Worm (Caenorhabditis elegans): ENCODE measurements around the gene fipr-4.

Gene fipr-4

DNA sequence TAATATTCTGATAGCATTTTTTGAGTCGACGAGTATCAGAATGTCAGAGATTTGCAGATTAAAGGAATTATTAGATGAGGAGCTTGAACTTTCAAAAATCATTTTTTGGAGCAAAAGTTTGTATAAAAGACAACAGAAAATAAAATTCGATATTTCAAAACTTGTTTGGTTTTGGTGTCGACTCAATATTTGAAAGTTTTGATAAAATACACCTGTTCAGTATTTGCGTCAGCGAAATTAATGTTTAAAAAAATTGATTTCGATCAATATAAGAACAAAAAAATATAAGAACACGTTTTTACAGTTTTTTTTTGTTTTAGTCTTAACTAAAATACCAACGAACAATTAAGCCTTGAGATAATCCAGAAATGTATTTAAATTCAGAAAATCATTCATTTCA, 7.7 kb downstream of the fipr-4 start, which contains the start of gene C12D8.13:
Gene C12D8.13, minus strand, starts transcription at position 101 of the 400 bp plus-strand sequence.
- no peak for TF ChIP-seq aptf-2 (GFP tag; conservative IDR thresholded peaks at IDR 0.05)
- no peak for TF ChIP-seq tbx-9 (tag; optimal IDR thresholded peaks at IDR 0.05; ENCODE audit: borderline replicate concordance)
- TF ChIP-seq let-607 (tag; optimal IDR thresholded peaks at IDR 0.05) = no peak
- no peak for TF ChIP-seq snpc-1.3 (tag; optimal IDR thresholded peaks at IDR 0.05; ENCODE audit: insufficient read depth)
- TF ChIP-seq lin-35 (GFP tag; optimal IDR thresholded peaks at IDR 0.05) = no peak

DNA sequence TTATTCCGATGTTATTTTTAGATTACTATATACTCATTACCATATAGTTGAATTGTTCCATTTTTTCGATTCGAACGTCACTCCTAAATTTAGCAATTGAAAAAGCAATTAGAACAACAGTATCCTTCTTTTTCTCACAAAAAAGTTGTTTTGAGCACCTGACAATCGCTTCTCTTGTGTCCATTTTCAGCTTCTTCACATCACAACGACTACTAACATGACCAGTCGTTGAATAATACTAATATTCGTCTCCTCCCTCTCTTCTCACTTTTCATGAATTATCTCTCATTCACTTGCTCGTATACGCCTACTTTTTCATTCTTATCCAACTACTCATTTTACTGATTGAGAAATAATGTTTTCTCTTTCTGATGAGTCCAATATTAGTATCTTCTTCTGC, 11.5 kb downstream of the fipr-4 start, which contains the start of gene ZK856.14:
Gene ZK856.14, plus strand, starts transcription at position 301 of the 400 bp plus-strand sequence.
- TF ChIP-seq F37B4.10 (GFP tag; IDR thresholded peaks at IDR 0.05) (no peak), egl-18 (GFP tag; IDR thresholded peaks at IDR 0.05) (no peak), snpc-1.1 (tag; optimal IDR thresholded peaks at IDR 0.05; ENCODE audit: insufficient read depth) (no peak), ceh-79 (tag; optimal IDR thresholded peaks at IDR 0.05) (no peak), sptf-2 (GFP tag; optimal IDR thresholded peaks at IDR 0.05) (no peak), ztf-28 (GFP tag; IDR thresholded peaks at IDR 0.05) (no peak), atf-7 (tag; optimal IDR thresholded peaks at IDR 0.05) (no peak), rcor-1 (GFP tag; IDR thresholded peaks at IDR 0.05) (no peak), zfh-2 (GFP tag; conservative IDR thresholded peaks at IDR 0.05) (no peak), ceh-27 (GFP tag; optimal IDR thresholded peaks at IDR 0.05) (no peak)

DNA sequence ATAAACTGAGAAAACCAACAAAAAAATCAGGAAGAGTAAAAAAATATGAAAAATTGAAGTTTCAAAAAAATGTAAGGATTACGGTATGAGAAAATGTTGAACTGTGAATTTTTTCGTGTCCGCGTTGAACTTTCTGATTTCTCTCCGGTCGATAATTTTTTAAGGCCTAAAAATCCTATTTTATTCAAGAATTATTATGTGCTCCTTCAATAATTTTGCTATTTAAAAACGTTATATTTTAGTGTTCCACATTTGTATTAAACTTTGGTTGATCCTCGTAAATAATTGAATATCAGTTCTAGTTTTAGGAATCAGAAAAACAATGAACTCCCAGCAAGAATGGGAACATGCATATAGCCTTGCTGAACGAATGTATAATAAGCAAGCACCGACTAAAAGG, 15.6 kb downstream of the fipr-4 start, which contains the start of gene hpo-40:
Gene hpo-40, plus strand, starts transcription at position 301 of the 400 bp plus-strand sequence.
- TF ChIP-seq atf-7 (tag; optimal IDR thresholded peaks at IDR 0.05) (no peak), ZK185.1 (tag; optimal IDR thresholded peaks at IDR 0.05; ENCODE audit: poor library complexity, severe bottlenecking) (no peak), lsl-1 (GFP tag; optimal IDR thresholded peaks at IDR 0.05) (peak; percentile 34)

DNA sequence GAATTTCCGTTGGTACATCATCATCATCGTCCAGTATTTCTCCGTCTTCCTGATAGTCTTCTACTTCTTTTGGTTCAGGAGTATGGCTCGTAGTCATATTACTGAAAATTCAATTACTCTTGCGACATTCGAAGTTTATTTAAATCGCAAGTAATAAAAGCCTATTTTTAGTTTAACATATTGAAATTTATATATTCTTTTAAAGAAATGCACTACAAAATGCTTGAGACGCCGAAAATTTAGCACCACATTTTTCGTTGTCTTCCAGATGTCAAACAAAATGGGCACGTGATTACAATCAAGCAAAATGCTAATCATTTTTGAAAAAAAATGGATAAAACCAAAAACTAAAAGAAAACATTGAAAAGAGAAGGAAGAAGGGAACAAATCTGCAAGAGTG, 16.2 kb downstream of the fipr-4 start, which contains the start of gene zhit-3:
Gene zhit-3, minus strand, starts transcription at position 101 of the 400 bp plus-strand sequence.
- TF ChIP-seq ekl-4 (GFP tag; IDR thresholded peaks at IDR 0.05) (no peak), fkh-3 (tag; optimal IDR thresholded peaks at IDR 0.05) (no peak), T07F8.4 (tag; optimal IDR thresholded peaks at IDR 0.05) (no peak), ceh-91 (GFP tag; IDR thresholded peaks at IDR 0.05) (no peak), ZK185.1 (tag; optimal IDR thresholded peaks at IDR 0.05; ENCODE audit: poor library complexity, severe bottlenecking) (no peak), hmg-20 (GFP tag; IDR thresholded peaks at IDR 0.05) (no peak), pbrm-1 (GFP tag; IDR thresholded peaks at IDR 0.05) (no peak), bed-1 (GFP tag; IDR thresholded peaks at IDR 0.05) (no peak), lin-40 (tag; optimal IDR thresholded peaks at IDR 0.05) (no peak), Y53G8AR.9 (GFP tag; conservative IDR thresholded peaks at IDR 0.05) (no peak), nhr-27 (tag; optimal IDR thresholded peaks at IDR 0.05) (no peak), F55B11.4 (tag; optimal IDR thresholded peaks at IDR 0.05; ENCODE audit: borderline replicate concordance, insufficient read depth) (no peak), somi-1 (GFP tag; optimal IDR thresholded peaks at IDR 0.05) (no peak), chd-7 (tag; optimal IDR thresholded peaks at IDR 0.05) (no peak), nfya-1 (tag; optimal IDR thresholded peaks at IDR 0.05; ENCODE audit: borderline replicate concordance, insufficient read depth) (no peak), lin-26 (GFP tag; IDR thresholded peaks at IDR 0.05) (no peak), him-1 (tag; optimal IDR thresholded peaks at IDR 0.05) (no peak)

Measured in whole organism, young adult.